Worm (Caenorhabditis elegans): ENCODE results near the gene C53A5.2.

ce11 chrV:14530813-14531212, 7.8 kb upstream of the C53A5.2 start, which contains the start of gene kcnl-4:
- TF ChIP-seq ref-1 (GFP tag; conservative IDR thresholded peaks at IDR 0.05), result no peak
- TF ChIP-seq ztf-29 (GFP tag; IDR thresholded peaks at IDR 0.05), result no peak
- TF ChIP-seq T22C8.4 (GFP tag; IDR thresholded peaks at IDR 0.05), result no peak
- TF ChIP-seq med-1 (GFP tag; optimal IDR thresholded peaks at IDR 0.05; ENCODE audit: insufficient read depth), result no peak
- TF ChIP-seq cog-1 (tag; optimal IDR thresholded peaks at IDR 0.05), result no peak

Data from whole organism, midembryonic.